Fruit fly (Drosophila melanogaster): Measurements from ENCODE around the gene CG33493.

Gene CG33493

dm6 chr3L:10696635-10697412 lies 3.9 kb upstream of the CG33493 start, which contains the start of gene NijA (continued):
- TF ChIP-seq crol (GFP tag; IDR thresholded peaks at IDR 0.05) (no peak), Ets65A (GFP tag) (no peak), CG15514 (GFP tag; optimal IDR thresholded peaks at IDR 0.05) (no peak), dan (GFP tag; IDR thresholded peaks at IDR 0.05) (no peak), gfzf (GFP tag; optimal IDR thresholded peaks at IDR 0.05) (no peak), Sry-β (GFP tag; optimal IDR thresholded peaks at IDR 0.05) (no peak), CG15011 (GFP tag; optimal IDR thresholded peaks at IDR 0.05) (no peak), CG10979 (tag; optimal IDR thresholded peaks at IDR 0.05) (peak; percentile 51), Aef1 (GFP tag; IDR thresholded peaks at IDR 0.05) (no peak), CG30403 (GFP tag; optimal IDR thresholded peaks at IDR 0.05) (peak; percentile 18), oc (tag; optimal IDR thresholded peaks at IDR 0.05) (no peak), ase (GFP tag; IDR thresholded peaks at IDR 0.05) (no peak), Trl (optimal IDR thresholded peaks at IDR 0.05) (peak in 1 of 2 experiments; percentile 15), Trl (GFP tag; optimal IDR thresholded peaks at IDR 0.05) (no peak), dpn (GFP tag; optimal IDR thresholded peaks at IDR 0.05) (no peak), eyg (GFP tag; optimal IDR thresholded peaks at IDR 0.05) (no peak), cas (GFP tag; IDR thresholded peaks at IDR 0.05) (no peak), CG8388 (GFP tag; optimal IDR thresholded peaks at IDR 0.05) (peak; percentile 48), B-H2 (GFP tag; optimal IDR thresholded peaks at IDR 0.05) (no peak), Hmx (GFP tag; optimal IDR thresholded peaks at IDR 0.05) (no peak), CG12236 (GFP tag; optimal IDR thresholded peaks at IDR 0.05) (no peak), CG16813 (GFP tag; IDR thresholded peaks at IDR 0.05; ENCODE audit: partially characterized antibody) (no peak), Blimp-1 (GFP tag; optimal IDR thresholded peaks at IDR 0.05) (peak; percentile 52), yki (optimal IDR thresholded peaks at IDR 0.05) (no peak), CG4282 (GFP tag; optimal IDR thresholded peaks at IDR 0.05) (no peak), BEAF-32 (GFP tag; optimal IDR thresholded peaks at IDR 0.05) (no peak), CG42726 (GFP tag; IDR thresholded peaks at IDR 0.05; ENCODE audit: partially characterized antibody) (no peak), sqz (GFP tag; optimal IDR thresholded peaks at IDR 0.05) (no peak), CG12071 (GFP tag; optimal IDR thresholded peaks at IDR 0.05) (no peak), Dip3 (GFP tag; optimal IDR thresholded peaks at IDR 0.05) (no peak), Bgb (GFP tag; IDR thresholded peaks at IDR 0.05; ENCODE audit: partially characterized antibody) (no peak), Pdp1 (GFP tag; optimal IDR thresholded peaks at IDR 0.05) (no peak), br (optimal IDR thresholded peaks at IDR 0.05) (no peak), so (GFP tag; IDR thresholded peaks at IDR 0.05) (no peak), CG18476 (GFP tag; optimal IDR thresholded peaks at IDR 0.05) (no peak), phol (tag; optimal IDR thresholded peaks at IDR 0.05) (peak; percentile 8), danr (GFP tag; IDR thresholded peaks at IDR 0.05) (no peak), unpg (GFP tag; optimal IDR thresholded peaks at IDR 0.05) (peak; percentile 49), btn (GFP tag; optimal IDR thresholded peaks at IDR 0.05) (no peak), tup (GFP tag; optimal IDR thresholded peaks at IDR 0.05) (no peak), fd102C (GFP tag; optimal IDR thresholded peaks at IDR 0.05) (no peak), CG16815 (GFP tag; optimal IDR thresholded peaks at IDR 0.05) (no peak), CG10267 (tag; optimal IDR thresholded peaks at IDR 0.05) (no peak), HmgZ (tag; optimal IDR thresholded peaks at IDR 0.05) (no peak), gce (GFP tag; IDR thresholded peaks at IDR 0.05) (no peak), CG6683 (GFP tag; optimal IDR thresholded peaks at IDR 0.05) (no peak), bigmax (GFP tag; optimal IDR thresholded peaks at IDR 0.05) (no peak), CG10959 (GFP tag; IDR thresholded peaks at IDR 0.05) (no peak), CG1529 (GFP tag; optimal IDR thresholded peaks at IDR 0.05) (no peak), CG43689 (GFP tag; IDR thresholded peaks at IDR 0.05) (no peak), cwo (GFP tag; optimal IDR thresholded peaks at IDR 0.05) (no peak)

All from whole organism, embryonic.